Worm (Caenorhabditis elegans) whole organism, midembryonic: ENCODE results near the gene daz-1.

Source experiments
- T22C8.4 ChIP-seq: fragments of 200-800 bp; sonication (Bioruptor generic); IDR thresholded peaks from 2 replicates; pipeline ENCODE4 v1.3.6; 2022; ENCODE audit warnings: missing genetic modification characterization, missing compliant biosample characterization
- cog-1 ChIP-seq: sonication (generic microtip); optimal IDR thresholded peaks from 2 replicates; lab custom pipeline; 2016; ENCODE audit warnings: missing genetic modification characterization, missing compliant biosample characterization
- flt-1 ChIP-seq: fragments of 200-800 bp; sonication (Bioruptor generic); IDR thresholded peaks from 2 replicates; pipeline ENCODE4 v1.3.6; 2022; ENCODE audit warnings: missing genetic modification characterization, missing compliant biosample characterization
- klf-2 ChIP-seq: fragments of 200-800 bp; sonication (Bioruptor generic); conservative IDR thresholded peaks from 2 replicates; pipeline ENCODE4 v1.3.6; 2022; ENCODE audit warnings: missing genetic modification reagents, missing genetic modification characterization, missing compliant biosample characterization
- med-1 ChIP-seq: sonication (generic microtip); optimal IDR thresholded peaks from 2 replicates; lab custom pipeline; 2017; ENCODE audit warnings: missing genetic modification characterization, mild to moderate bottlenecking, missing compliant biosample characterization, antibody characterized with exemption, missing genetic modification reagents; ENCODE audit not compliant: insufficient read depth
- ref-1 ChIP-seq: fragments of 200-800 bp; sonication (Bioruptor generic); conservative IDR thresholded peaks from 2 replicates; pipeline ENCODE4 v1.3.6; 2022; ENCODE audit warnings: missing genetic modification reagents, missing genetic modification characterization, missing compliant biosample characterization
- tab-1 ChIP-seq: fragments of 200-800 bp; sonication (Bioruptor generic); IDR thresholded peaks from 2 replicates; pipeline ENCODE4 v1.3.6; 2022; ENCODE audit warnings: missing genetic modification characterization, missing compliant biosample characterization
- ztf-23 ChIP-seq: fragments of 200-800 bp; sonication (Bioruptor generic); IDR thresholded peaks from 2 replicates; pipeline ENCODE4 v1.3.6; 2022; ENCODE audit warnings: missing genetic modification reagents, missing genetic modification characterization, missing compliant biosample characterization
- ztf-29 ChIP-seq: fragments of 200-800 bp; sonication (Bioruptor generic); IDR thresholded peaks from 2 replicates; pipeline ENCODE4 v1.3.6; 2022; ENCODE audit warnings: missing genetic modification reagents, missing genetic modification characterization, missing compliant biosample characterization

Gene daz-1

DNA sequence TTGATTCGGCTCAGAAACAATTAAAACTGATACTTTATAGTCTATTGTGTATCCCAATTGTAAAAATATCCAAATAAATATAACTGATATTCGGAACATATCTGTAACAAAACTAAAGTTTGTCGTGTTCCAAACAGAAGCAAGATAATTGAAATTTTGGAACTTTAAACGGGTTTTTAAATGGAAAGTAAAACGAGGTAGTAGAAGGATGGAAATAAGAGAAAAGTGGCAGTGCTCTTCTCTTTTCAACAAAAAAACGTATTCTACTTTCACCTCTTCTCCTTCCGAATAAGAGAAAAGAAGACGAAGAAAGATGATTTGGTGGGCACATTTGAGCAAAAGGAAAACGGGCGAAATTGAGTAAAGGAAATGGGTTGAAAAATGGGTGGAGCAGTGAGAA lies 9.6 kb upstream of the daz-1 start, which contains the start of gene nmr-1:
Gene nmr-1, minus strand, starts transcription at position 101 of the 400 bp plus-strand sequence.
- no peak for TF ChIP-seq cog-1 (tag; lab: Kevin White, UChicago)

DNA sequence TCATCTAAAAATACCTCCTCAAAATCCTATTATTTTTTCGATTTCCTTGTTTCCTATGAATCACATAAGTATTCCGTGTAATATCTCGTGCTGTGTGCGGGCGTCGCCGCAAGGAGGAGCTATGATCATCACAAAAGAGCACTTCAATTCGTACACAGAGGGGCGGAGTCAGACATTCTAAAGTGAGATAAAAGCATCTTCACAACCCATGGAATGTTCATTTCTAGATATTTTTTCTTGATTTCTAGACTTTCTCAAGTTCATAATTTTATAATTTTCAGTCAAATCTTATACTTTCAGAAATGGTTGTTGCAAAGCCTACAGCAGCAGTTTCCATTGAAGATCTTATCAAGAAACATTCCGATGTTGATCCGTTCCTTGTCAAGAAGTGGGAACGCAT lies 8.7 kb upstream of the daz-1 start, which contains the start of gene cex-1:
Gene cex-1, plus strand, starts transcription at position 301 of the 400 bp plus-strand sequence.
- TF ChIP-seq flt-1 (GFP tag; lab: Robert Waterston, UW): no peak
- TF ChIP-seq ztf-23: no peak
- TF ChIP-seq klf-2 (GFP tag; lab: Robert Waterston, UW): no peak
- TF ChIP-seq tab-1: no peak
- no peak for TF ChIP-seq med-1 (GFP tag; lab: Kevin White, UChicago)
- TF ChIP-seq T22C8.4 (GFP tag; lab: Robert Waterston, UW): no peak
- TF ChIP-seq ref-1: no peak
- TF ChIP-seq cog-1 (tag; lab: Kevin White, UChicago): no peak
- no peak for TF ChIP-seq ztf-29 (GFP tag; lab: Robert Waterston, UW)

- TF ChIP-seq ref-1 (no peak), tab-1 (no peak), cog-1 (tag; lab: Kevin White, UChicago) (no peak), klf-2 (GFP tag; lab: Robert Waterston, UW) (no peak), ztf-23 (no peak)
These were observed 6.9 kb upstream of the daz-1 start for ce11 chrII:5449219-5449618.

DNA sequence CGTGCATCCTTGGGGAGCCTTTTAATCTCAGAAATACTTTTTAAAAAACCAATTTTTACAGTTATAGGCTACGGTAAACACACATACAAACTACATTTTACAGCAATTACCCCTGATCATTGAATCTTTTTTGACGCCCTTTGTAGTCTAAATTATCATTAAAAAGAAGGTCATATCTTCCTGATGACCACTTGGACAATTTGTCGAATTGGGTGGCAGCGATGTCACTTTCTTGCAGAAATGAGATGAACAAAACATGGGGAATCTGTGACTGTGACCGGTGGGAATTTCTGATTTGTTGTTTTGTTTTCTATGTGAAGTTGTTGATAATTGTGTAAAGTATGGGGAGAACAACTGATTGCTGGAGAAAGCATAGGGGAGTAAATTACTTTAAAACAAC lies 6.5 kb upstream of the daz-1 start:
- TF ChIP-seq tab-1 (no peak), T22C8.4 (GFP tag; lab: Robert Waterston, UW) (no peak)

- no peak for TF ChIP-seq klf-2 (GFP tag; lab: Robert Waterston, UW)
- no peak for TF ChIP-seq T22C8.4 (GFP tag; lab: Robert Waterston, UW)
- TF ChIP-seq ztf-23: no peak
- TF ChIP-seq ref-1: no peak
- no peak for TF ChIP-seq flt-1 (GFP tag; lab: Robert Waterston, UW)
- no peak for TF ChIP-seq tab-1
- no peak for TF ChIP-seq cog-1 (tag; lab: Kevin White, UChicago)
- no peak for TF ChIP-seq med-1 (GFP tag; lab: Kevin White, UChicago)
- TF ChIP-seq ztf-29 (GFP tag; lab: Robert Waterston, UW): no peak
These were observed 4.8 kb upstream of the daz-1 start for ce11 chrII:5451278-5451677.

ce11 chrII:5453547-5453946 lies 2.6 kb upstream of the daz-1 start, which contains the start of gene dhs-5:
Gene dhs-5, plus strand, starts transcription at chrII:5453847.
- no peak for TF ChIP-seq tab-1
- no peak for TF ChIP-seq ztf-29 (GFP tag; lab: Robert Waterston, UW)
- TF ChIP-seq ref-1: no peak
- no peak for TF ChIP-seq med-1 (GFP tag; lab: Kevin White, UChicago)
- TF ChIP-seq cog-1 (tag; lab: Kevin White, UChicago): no peak
- TF ChIP-seq klf-2 (GFP tag; lab: Robert Waterston, UW): no peak
- no peak for TF ChIP-seq ztf-23

DNA sequence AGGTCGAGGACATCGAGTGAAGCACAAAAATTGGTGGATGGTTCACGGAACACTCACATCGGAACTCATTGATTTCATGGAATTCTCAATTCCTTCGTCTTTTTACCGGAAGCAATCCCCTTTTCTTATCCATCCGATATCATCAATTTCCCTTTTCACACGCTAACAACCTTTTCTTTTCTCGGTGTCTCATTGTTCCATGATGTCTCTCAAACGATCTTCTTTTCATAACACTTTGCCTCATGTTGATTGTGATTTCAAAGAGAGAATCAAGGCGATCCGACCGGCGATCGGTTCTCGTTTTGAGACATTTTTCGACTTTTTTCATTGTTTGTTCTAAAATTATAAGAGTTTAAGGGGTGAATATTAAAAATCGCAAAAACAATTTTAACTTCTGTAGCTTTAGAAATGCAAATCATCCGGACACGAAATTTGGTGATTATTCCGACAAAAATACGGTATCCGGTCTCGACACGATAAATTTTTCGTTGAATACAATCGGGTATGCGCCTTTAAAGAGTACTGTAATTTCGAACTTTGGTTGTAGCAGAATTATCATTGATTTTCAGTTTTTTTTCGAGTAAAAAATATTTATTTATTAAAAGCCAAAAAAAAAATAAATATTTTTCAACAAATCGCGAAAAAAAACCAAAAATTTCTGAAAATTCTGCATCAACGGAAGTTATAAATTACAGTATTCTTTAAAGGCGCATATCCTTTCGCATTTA lies 2.7 kb downstream of the daz-1 start:
- TF ChIP-seq ztf-23 (no peak), tab-1 (no peak), ref-1 (no peak), klf-2 (GFP tag; lab: Robert Waterston, UW) (no peak), T22C8.4 (GFP tag; lab: Robert Waterston, UW) (no peak), med-1 (GFP tag; lab: Kevin White, UChicago) (no peak), flt-1 (GFP tag; lab: Robert Waterston, UW) (no peak), ztf-29 (GFP tag; lab: Robert Waterston, UW) (no peak), cog-1 (tag; lab: Kevin White, UChicago) (no peak)

DNA sequence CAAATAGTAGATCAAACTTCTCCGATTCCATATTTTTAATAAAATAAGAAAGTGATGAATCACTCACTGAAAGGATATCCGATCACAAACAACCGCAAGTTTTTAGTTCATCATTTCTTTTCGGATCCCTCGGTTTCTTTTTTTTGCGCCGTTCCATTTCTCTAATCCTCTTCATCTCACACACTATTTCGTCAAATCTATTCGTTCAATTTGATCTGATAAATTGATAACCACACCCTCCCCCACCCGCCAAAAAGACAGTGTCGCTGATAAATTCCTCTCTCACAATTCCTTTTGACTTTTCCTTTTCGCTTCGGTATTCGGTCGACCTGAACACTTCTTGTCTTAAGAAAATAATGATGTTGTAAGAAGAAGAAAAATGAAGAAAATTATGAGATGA lies 3.4 kb downstream of the daz-1 start:
- no peak for TF ChIP-seq ztf-23
- no peak for TF ChIP-seq tab-1
- no peak for TF ChIP-seq klf-2 (GFP tag; lab: Robert Waterston, UW)

DNA sequence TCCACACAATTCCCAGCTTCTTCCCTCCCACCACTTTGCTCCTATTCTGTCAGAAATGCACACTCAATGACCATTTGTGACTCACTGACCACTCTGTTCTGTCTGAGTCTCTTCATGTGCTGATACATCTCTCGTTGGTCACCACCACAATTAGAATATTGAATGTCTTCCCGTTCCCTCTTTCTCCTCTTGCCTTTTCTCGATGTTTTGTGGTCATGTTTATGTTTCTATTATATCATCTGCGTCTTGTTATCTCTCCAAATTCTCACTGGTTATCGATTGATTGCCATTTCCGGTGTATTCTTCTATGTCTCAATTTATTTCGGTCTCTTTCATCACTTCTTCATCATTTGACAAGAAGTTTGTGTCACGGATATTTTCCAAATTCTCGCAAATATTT lies 4.8 kb downstream of the daz-1 start:
- TF ChIP-seq T22C8.4 (GFP tag; lab: Robert Waterston, UW) (peak; percentile 72), tab-1 (no peak), flt-1 (GFP tag; lab: Robert Waterston, UW) (no peak), med-1 (GFP tag; lab: Kevin White, UChicago) (no peak), ref-1 (no peak), klf-2 (GFP tag; lab: Robert Waterston, UW) (no peak), ztf-29 (GFP tag; lab: Robert Waterston, UW) (no peak), cog-1 (tag; lab: Kevin White, UChicago) (peak; percentile 16), ztf-23 (no peak)

- TF ChIP-seq T22C8.4 (GFP tag; lab: Robert Waterston, UW) (no peak), cog-1 (tag; lab: Kevin White, UChicago) (no peak), ztf-23 (no peak), med-1 (GFP tag; lab: Kevin White, UChicago) (no peak), ztf-29 (GFP tag; lab: Robert Waterston, UW) (no peak), flt-1 (GFP tag; lab: Robert Waterston, UW) (no peak), ref-1 (no peak), klf-2 (GFP tag; lab: Robert Waterston, UW) (no peak), tab-1 (no peak)
These were observed 7.7 kb downstream of the daz-1 start for ce11 chrII:5463692-5464300.
